Worm (Caenorhabditis elegans): ENCODE results near the gene vgln-1.

Gene vgln-1

ce11 chrII:9914999-9915398, 24.1 kb upstream of the vgln-1 start, which contains the start of gene F26C11.3:
F26C11.3 (minus strand) TSS chrII:9915099.
- TF ChIP-seq ets-4 (tag; optimal IDR thresholded peaks at IDR 0.05) (no peak), K02D7.2 (tag; optimal IDR thresholded peaks at IDR 0.05) (no peak), sox-4 (tag; optimal IDR thresholded peaks at IDR 0.05) (no peak), fax-1 (tag; optimal IDR thresholded peaks at IDR 0.05) (no peak), ceh-30 (tag; optimal IDR thresholded peaks at IDR 0.05) (no peak), hlh-15 (tag; optimal IDR thresholded peaks at IDR 0.05) (no peak), Y22D7AL.16 (tag; optimal IDR thresholded peaks at IDR 0.05) (no peak), che-1 (tag; optimal IDR thresholded peaks at IDR 0.05) (no peak), F13H6.1 (tag; optimal IDR thresholded peaks at IDR 0.05) (no peak), pha-4 (tag; optimal IDR thresholded peaks at IDR 0.05) (no peak), madf-2 (tag; optimal IDR thresholded peaks at IDR 0.05) (no peak)

- TF ChIP-seq elt-2 (tag; optimal IDR thresholded peaks at IDR 0.05) (no peak), ama-1 (optimal IDR thresholded peaks at IDR 0.05) (no peak), unc-86 (tag; optimal IDR thresholded peaks at IDR 0.05) (no peak), madf-2 (tag; optimal IDR thresholded peaks at IDR 0.05) (no peak), dve-1 (tag; optimal IDR thresholded peaks at IDR 0.05) (no peak), che-1 (tag; optimal IDR thresholded peaks at IDR 0.05) (no peak), sdc-2 (tag; optimal IDR thresholded peaks at IDR 0.05) (no peak), pha-2 (tag; optimal IDR thresholded peaks at IDR 0.05) (no peak), ceh-18 (tag; optimal IDR thresholded peaks at IDR 0.05) (no peak), ceh-45 (GFP tag; IDR thresholded peaks at IDR 0.05) (no peak), hlh-30 (tag; optimal IDR thresholded peaks at IDR 0.05; ENCODE audit: insufficient read depth) (no peak), zip-5 (tag; optimal IDR thresholded peaks at IDR 0.05) (no peak), elt-4 (tag; optimal IDR thresholded peaks at IDR 0.05) (no peak), ceh-48 (tag; optimal IDR thresholded peaks at IDR 0.05) (no peak), ceh-2 (tag; optimal IDR thresholded peaks at IDR 0.05) (no peak), K09A11.1 (tag; optimal IDR thresholded peaks at IDR 0.05; ENCODE audit: insufficient read depth) (no peak), fkh-6 (tag; optimal IDR thresholded peaks at IDR 0.05) (no peak), ceh-9 (tag; optimal IDR thresholded peaks at IDR 0.05) (no peak), dmd-4 (tag; optimal IDR thresholded peaks at IDR 0.05; ENCODE audit: borderline replicate concordance) (no peak), unc-42 (tag; optimal IDR thresholded peaks at IDR 0.05) (no peak)
These were observed 13.6 kb upstream of the vgln-1 start for ce11 chrII:9904459-9904858.

- TF ChIP-seq ceh-31 (tag; optimal IDR thresholded peaks at IDR 0.05) = no peak
- no peak for TF ChIP-seq K02D7.2 (tag; optimal IDR thresholded peaks at IDR 0.05)
- TF ChIP-seq K09A11.1 (tag; optimal IDR thresholded peaks at IDR 0.05; ENCODE audit: insufficient read depth) = no peak
- no peak for TF ChIP-seq C08G9.2 (tag; optimal IDR thresholded peaks at IDR 0.05)
- no peak for TF ChIP-seq sox-2 (GFP tag; IDR thresholded peaks at IDR 0.05)
- no peak for TF ChIP-seq ceh-18 (tag; optimal IDR thresholded peaks at IDR 0.05)
- no peak for TF ChIP-seq pros-1 (tag; optimal IDR thresholded peaks at IDR 0.05)
- TF ChIP-seq mec-3 (tag; optimal IDR thresholded peaks at IDR 0.05; ENCODE audit: borderline replicate concordance) = no peak
- TF ChIP-seq ceh-45 (GFP tag; IDR thresholded peaks at IDR 0.05) = no peak
- no peak for TF ChIP-seq tbx-2 (tag; optimal IDR thresholded peaks at IDR 0.05)
These were observed 9.4 kb upstream of the vgln-1 start, which contains the start of gene unc-4 for ce11 chrII:9900276-9900675. unc-4 (minus strand) TSS chrII:9900376.

- no peak for TF ChIP-seq fkh-10 (GFP tag; optimal IDR thresholded peaks at IDR 0.05)
- TF ChIP-seq ceh-18 (tag; optimal IDR thresholded peaks at IDR 0.05) = no peak
- TF ChIP-seq sdc-2 (tag; optimal IDR thresholded peaks at IDR 0.05) = no peak
- TF ChIP-seq unc-55 (GFP tag; optimal IDR thresholded peaks at IDR 0.05) = no peak
These were observed 7.9 kb upstream of the vgln-1 start for ce11 chrII:9898744-9899143.

All from whole organism, late embryonic.